Worm (Caenorhabditis elegans): ENCODE measurements around the gene glr-6.

glr-6 gene

ce11 chrX:6808640-6809039 lies 31.9 kb downstream of the glr-6 start (continued):
- TF ChIP-seq ets-4 (GFP tag; optimal IDR thresholded peaks at IDR 0.05) = peak; percentile 7
- no peak for TF ChIP-seq nhr-27 (tag; optimal IDR thresholded peaks at IDR 0.05)
- TF ChIP-seq let-607 (tag; optimal IDR thresholded peaks at IDR 0.05) = peak; percentile 66
- TF ChIP-seq F33H1.4 (GFP tag; IDR thresholded peaks at IDR 0.05) = no peak
- peak; percentile 49 for TF ChIP-seq attf-5 (GFP tag; optimal IDR thresholded peaks at IDR 0.05)
- no peak for TF ChIP-seq hlh-26 (GFP tag; conservative IDR thresholded peaks at IDR 0.05)
- TF ChIP-seq F10E7.11 (tag; optimal IDR thresholded peaks at IDR 0.05) = no peak
- TF ChIP-seq B0019.2 (GFP tag; conservative IDR thresholded peaks at IDR 0.05) = no peak
- TF ChIP-seq let-526 (GFP tag; IDR thresholded peaks at IDR 0.05) = no peak
- no peak for TF ChIP-seq K11D2.4 (GFP tag; IDR thresholded peaks at IDR 0.05)
- no peak for TF ChIP-seq hrde-1 (tag; optimal IDR thresholded peaks at IDR 0.05; ENCODE audit: borderline replicate concordance)
- no peak for TF ChIP-seq somi-1 (GFP tag; optimal IDR thresholded peaks at IDR 0.05)
- peak; percentile 55 for TF ChIP-seq dox-1 (GFP tag; IDR thresholded peaks at IDR 0.05)
- no peak for TF ChIP-seq rcor-1 (GFP tag; IDR thresholded peaks at IDR 0.05)
- TF ChIP-seq B0336.3 (GFP tag; IDR thresholded peaks at IDR 0.05) = peak; percentile 42; the same call in 1 of the 2 replicates
- TF ChIP-seq efl-1 (GFP tag; optimal IDR thresholded peaks at IDR 0.05) = no peak
- no peak for TF ChIP-seq F57C9.4 (tag; optimal IDR thresholded peaks at IDR 0.05)
- TF ChIP-seq madf-10 (tag; optimal IDR thresholded peaks at IDR 0.05) = no peak
- TF ChIP-seq F37B4.10 (GFP tag; IDR thresholded peaks at IDR 0.05) = no peak
- no peak for TF ChIP-seq ztf-25 (GFP tag; IDR thresholded peaks at IDR 0.05)
- TF ChIP-seq die-1 (tag; optimal IDR thresholded peaks at IDR 0.05) = no peak
- TF ChIP-seq Y79H2A.3 (GFP tag; conservative IDR thresholded peaks at IDR 0.05) = no peak
- no peak for TF ChIP-seq snpc-1.3 (tag; optimal IDR thresholded peaks at IDR 0.05; ENCODE audit: insufficient read depth)
- no peak for TF ChIP-seq ekl-4 (GFP tag; IDR thresholded peaks at IDR 0.05)
- TF ChIP-seq tbx-9 (tag; optimal IDR thresholded peaks at IDR 0.05; ENCODE audit: borderline replicate concordance) = no peak
- no peak for TF ChIP-seq lsl-1 (GFP tag; optimal IDR thresholded peaks at IDR 0.05)
- peak; percentile 11 for TF ChIP-seq atf-7 (tag; optimal IDR thresholded peaks at IDR 0.05)
- no peak for TF ChIP-seq F22D6.2 (tag; optimal IDR thresholded peaks at IDR 0.05)
- no peak for TF ChIP-seq mxl-1 (tag; optimal IDR thresholded peaks at IDR 0.05)
- peak; percentile 31; the same call in 1 of the 2 replicates for TF ChIP-seq hmg-1.2 (GFP tag; IDR thresholded peaks at IDR 0.05)
- TF ChIP-seq C17E4.6 (GFP tag; IDR thresholded peaks at IDR 0.05) = no peak
- TF ChIP-seq T07F8.4 (tag; optimal IDR thresholded peaks at IDR 0.05) = no peak
- TF ChIP-seq ztf-26 (tag; optimal IDR thresholded peaks at IDR 0.05) = peak; percentile 27
- TF ChIP-seq Y56A3A.18 (GFP tag; IDR thresholded peaks at IDR 0.05) = no peak
- no peak for TF ChIP-seq nfya-1 (tag; optimal IDR thresholded peaks at IDR 0.05; ENCODE audit: borderline replicate concordance, insufficient read depth)
- no peak for TF ChIP-seq ztf-3 (GFP tag; optimal IDR thresholded peaks at IDR 0.05)
- TF ChIP-seq madf-3 (GFP tag; IDR thresholded peaks at IDR 0.05) = 0 out of 2 replicates have a peak, but pooled peaks have one; percentile 41
- no peak for TF ChIP-seq sdz-38 (tag; optimal IDR thresholded peaks at IDR 0.05)
- no peak for TF ChIP-seq C06A6.2 (GFP tag; conservative IDR thresholded peaks at IDR 0.05)
- TF ChIP-seq ztf-18 (tag; optimal IDR thresholded peaks at IDR 0.05) = no peak
- no peak for TF ChIP-seq F55B11.4 (tag; optimal IDR thresholded peaks at IDR 0.05; ENCODE audit: borderline replicate concordance, insufficient read depth)
- no peak for TF ChIP-seq ceh-40 (GFP tag; IDR thresholded peaks at IDR 0.05)
- TF ChIP-seq zim-3 (tag; optimal IDR thresholded peaks at IDR 0.05) = no peak
- peak; percentile 62 for TF ChIP-seq lin-40 (tag; optimal IDR thresholded peaks at IDR 0.05)
- peak; percentile 32; the same call in 1 of the 2 replicates for TF ChIP-seq mcd-1 (GFP tag; IDR thresholded peaks at IDR 0.05)
- no peak for TF ChIP-seq Y67H2A.10 (GFP tag; conservative IDR thresholded peaks at IDR 0.05)
- TF ChIP-seq egl-44 (GFP tag; IDR thresholded peaks at IDR 0.05) = no peak
